Fruit fly (Drosophila melanogaster) whole organism: ENCODE results near the gene CG17234.

Source experiments
- CG8478 ChIP-seq: fragments of >200 bp; optimal IDR thresholded peaks from 2 replicates; lab custom pipeline; 2018; ENCODE audit warnings: inconsistent platforms
- Dll ChIP-seq: fragments of >200 bp; optimal IDR thresholded peaks from 2 replicates; lab custom pipeline; 2017
- EcR ChIP-seq, 2 experiments: fragments of >200 bp; optimal IDR thresholded peaks; 2 replicates each; lab custom pipeline; 2017; ENCODE audit warnings: missing biosample characterization in 2 of 2, missing genetic modification characterization in 2 of 2, missing genetic modification reagents in 2 of 2
- pan ChIP-seq: fragments of >200 bp; optimal IDR thresholded peaks from 2 replicates; lab custom pipeline; 2017
- psq ChIP-seq: fragments of >200 bp; optimal IDR thresholded peaks from 2 replicates; lab custom pipeline; 2017

- TF ChIP-seq psq (lab: Kevin White, UChicago) (no peak), pan (lab: Kevin White, UChicago) (no peak), EcR (GFP tag; optimal IDR thresholded peaks at IDR 0.05; lab: Kevin White, UChicago) (no peak), Dll (lab: Kevin White, UChicago) (no peak), CG8478 (lab: Kevin White, UChicago) (no peak)
These were observed 35.0 kb downstream of the CG17234 start, which contains the start of gene CG42658 for dm6 chr2L:2287807-2288206.
